Fruit fly (Drosophila melanogaster): ENCODE measurements around the gene gammaSnap2.

Gene gammaSnap2

dm6 chr3R:10098296-10098675 is 22.9 kb downstream of the gammaSnap2 start (continued):
- TF ChIP-seq HmgD (GFP tag; optimal IDR thresholded peaks at IDR 0.05) (no peak), Dbx (GFP tag; IDR thresholded peaks at IDR 0.05) (0 out of 3 replicates have a peak, but pooled peaks have one; percentile 3), klu (GFP tag; IDR thresholded peaks at IDR 0.05) (0 out of 2 replicates have a peak, but pooled peaks have one; percentile 5), Bgb (GFP tag; IDR thresholded peaks at IDR 0.05; ENCODE audit: partially characterized antibody) (no peak), knrl (GFP tag; IDR thresholded peaks at IDR 0.05; ENCODE audit: partially characterized antibody) (no peak), chn (GFP tag; optimal IDR thresholded peaks at IDR 0.05) (no peak), zen2 (GFP tag; IDR thresholded peaks at IDR 0.05; ENCODE audit: partially characterized antibody) (no peak), CG15011 (GFP tag; optimal IDR thresholded peaks at IDR 0.05) (no peak), grn (GFP tag; optimal IDR thresholded peaks at IDR 0.05) (no peak), Lhr (GFP tag; optimal IDR thresholded peaks at IDR 0.05) (no peak), ham (GFP tag; IDR thresholded peaks at IDR 0.05) (no peak), PHDP (tag; optimal IDR thresholded peaks at IDR 0.05) (no peak), CG10565 (GFP tag; optimal IDR thresholded peaks at IDR 0.05) (no peak), HLHmδ (GFP tag; optimal IDR thresholded peaks at IDR 0.05) (no peak), Dfd (GFP tag; optimal IDR thresholded peaks at IDR 0.05) (no peak), btn (GFP tag; optimal IDR thresholded peaks at IDR 0.05) (no peak), twi (tag; optimal IDR thresholded peaks at IDR 0.05) (no peak), Six4 (GFP tag; optimal IDR thresholded peaks at IDR 0.05) (no peak), hbn (GFP tag; IDR thresholded peaks at IDR 0.05; ENCODE audit: partially characterized antibody) (no peak), Fer2 (tag; optimal IDR thresholded peaks at IDR 0.05) (no peak), CG17912 (GFP tag; optimal IDR thresholded peaks at IDR 0.05) (no peak), CG5180 (GFP tag; optimal IDR thresholded peaks at IDR 0.05) (no peak), sens (GFP tag) (no peak), CG15073 (GFP tag; optimal IDR thresholded peaks at IDR 0.05) (no peak), fd3F (GFP tag; optimal IDR thresholded peaks at IDR 0.05) (no peak), Sox100B (GFP tag; optimal IDR thresholded peaks at IDR 0.05) (peak; percentile 15), trem (tag; optimal IDR thresholded peaks at IDR 0.05) (no peak), CG6254 (GFP tag; optimal IDR thresholded peaks at IDR 0.05) (no peak), sima (GFP tag; optimal IDR thresholded peaks at IDR 0.05) (no peak), tio (GFP tag; optimal IDR thresholded peaks at IDR 0.05) (peak; percentile 4), slou (GFP tag; optimal IDR thresholded peaks at IDR 0.05) (no peak), D19A (tag; optimal IDR thresholded peaks at IDR 0.05) (no peak), CG9817 (tag; optimal IDR thresholded peaks at IDR 0.05) (no peak), CG11093 (GFP tag; IDR thresholded peaks at IDR 0.05) (no peak), CG12659 (GFP tag; optimal IDR thresholded peaks at IDR 0.05) (no peak), CG12236 (GFP tag; optimal IDR thresholded peaks at IDR 0.05) (no peak), CG17186 (GFP tag; optimal IDR thresholded peaks at IDR 0.05) (no peak), Side (GFP tag; optimal IDR thresholded peaks at IDR 0.05) (no peak), peb (GFP tag; IDR thresholded peaks at IDR 0.05) (no peak), Camta (GFP tag; optimal IDR thresholded peaks at IDR 0.05) (no peak), repo (GFP tag; optimal IDR thresholded peaks at IDR 0.05) (no peak), Dip3 (GFP tag; optimal IDR thresholded peaks at IDR 0.05) (no peak), CG7271 (tag; optimal IDR thresholded peaks at IDR 0.05) (no peak), CG13287 (GFP tag; IDR thresholded peaks at IDR 0.05; ENCODE audit: partially characterized antibody) (no peak), CG1647 (GFP tag; optimal IDR thresholded peaks at IDR 0.05) (no peak), tup (GFP tag; optimal IDR thresholded peaks at IDR 0.05) (no peak), ems (GFP tag; optimal IDR thresholded peaks at IDR 0.05) (no peak), CG12299 (tag; optimal IDR thresholded peaks at IDR 0.05) (no peak), cato (GFP tag; optimal IDR thresholded peaks at IDR 0.05; ENCODE audit: borderline replicate concordance) (no peak), CG4730 (GFP tag; IDR thresholded peaks at IDR 0.05) (no peak), Med (GFP tag) (no peak), org-1 (GFP tag; optimal IDR thresholded peaks at IDR 0.05) (no peak)

All from whole organism, embryonic.